Fruit fly (Drosophila melanogaster): ENCODE measurements around the gene CG31457.
A peak's percentile ranks its signal among the peaks of the same experiment; 100 is the strongest.

The CG31457 gene

dm6 chr3R:23156865-23157515, 29.2 kb upstream of the CG31457 start (continued):
- TF ChIP-seq CG8290 (GFP tag; optimal IDR thresholded peaks at IDR 0.05) (no peak), CG8290 (tag; optimal IDR thresholded peaks at IDR 0.05) (peak; percentile 8 to 24), sob (GFP tag; IDR thresholded peaks at IDR 0.05) (0 out of 2 replicates have a peak, but pooled peaks have one; percentile 44), nerfin-1 (tag; optimal IDR thresholded peaks at IDR 0.05) (peak; percentile 77), row (GFP tag; IDR thresholded peaks at IDR 0.05) (no peak), Fer3 (tag; optimal IDR thresholded peaks at IDR 0.05) (no peak), CG16779 (GFP tag; IDR thresholded peaks at IDR 0.05) (peak; percentile 44; the same call in 1 of the 2 replicates), ind (GFP tag; optimal IDR thresholded peaks at IDR 0.05) (no peak), run (tag; optimal IDR thresholded peaks at IDR 0.05) (peak; percentile 34), fd96Cb (tag; optimal IDR thresholded peaks at IDR 0.05) (no peak), Ada2b (GFP tag; IDR thresholded peaks at IDR 0.05) (no peak), CG13894 (tag; optimal IDR thresholded peaks at IDR 0.05) (no peak), sr (GFP tag; IDR thresholded peaks at IDR 0.05) (peak; percentile 81; the same call in 2 of the 3 replicates), CG6813 (GFP tag; optimal IDR thresholded peaks at IDR 0.05) (no peak), Mad (GFP tag; optimal IDR thresholded peaks at IDR 0.05) (no peak), onecut (GFP tag; IDR thresholded peaks at IDR 0.05) (0 out of 2 replicates have a peak, but pooled peaks have one; percentile 5), CG10147 (GFP tag; optimal IDR thresholded peaks at IDR 0.05) (no peak), CG12769 (tag; optimal IDR thresholded peaks at IDR 0.05) (peak; percentile 88), kay (GFP tag; optimal IDR thresholded peaks at IDR 0.05) (peak; percentile 41), bbx (GFP tag; IDR thresholded peaks at IDR 0.05; ENCODE audit: partially characterized antibody) (peak; percentile 54), CG13775 (GFP tag; optimal IDR thresholded peaks at IDR 0.05) (no peak), Opbp (GFP tag; IDR thresholded peaks at IDR 0.05; ENCODE audit: partially characterized antibody) (peak; percentile 58; the same call in 2 of the 3 replicates), CG17359 (tag; optimal IDR thresholded peaks at IDR 0.05) (no peak), CG12659 (GFP tag; optimal IDR thresholded peaks at IDR 0.05) (no peak), CG10431 (GFP tag; optimal IDR thresholded peaks at IDR 0.05) (peak; percentile 80), lola (GFP tag; optimal IDR thresholded peaks at IDR 0.05) (peak in 1 of 3 experiments; percentile 66), fru (optimal IDR thresholded peaks at IDR 0.05) (no peak), ci (GFP tag; IDR thresholded peaks at IDR 0.05) (peak; percentile 49; the same call in 1 of the 3 replicates), CG4328 (GFP tag; optimal IDR thresholded peaks at IDR 0.05) (peak; percentile 3), nau (GFP tag; optimal IDR thresholded peaks at IDR 0.05) (peak; percentile 28), CG10321 (GFP tag; IDR thresholded peaks at IDR 0.05) (0 out of 2 replicates have a peak, but pooled peaks have one; percentile 38), Xrp1 (GFP tag; IDR thresholded peaks at IDR 0.05) (peak; percentile 41; the same call in 1 of the 2 replicates), amos (GFP tag; IDR thresholded peaks at IDR 0.05; ENCODE audit: partially characterized antibody) (peak; percentile 4; the same call in 1 of the 2 replicates), Gug (GFP tag; IDR thresholded peaks at IDR 0.05) (no peak), Pdp1 (GFP tag; optimal IDR thresholded peaks at IDR 0.05) (peak in 1 of 2 experiments; percentile 21), Hr51 (GFP tag; optimal IDR thresholded peaks at IDR 0.05) (peak in 1 of 2 experiments; percentile 50), CG15514 (GFP tag; optimal IDR thresholded peaks at IDR 0.05) (peak; percentile 14), CG2875 (GFP tag; optimal IDR thresholded peaks at IDR 0.05) (peak; percentile 4), dmrt99B (tag; optimal IDR thresholded peaks at IDR 0.05) (no peak), CG6689 (GFP tag; IDR thresholded peaks at IDR 0.05) (0 out of 2 replicates have a peak, but pooled peaks have one; percentile 25), Hr3 (GFP tag; optimal IDR thresholded peaks at IDR 0.05) (no peak), scrt (GFP tag; optimal IDR thresholded peaks at IDR 0.05) (peak; percentile 91), HLHmδ (GFP tag; optimal IDR thresholded peaks at IDR 0.05) (peak; percentile 45), pzg (GFP tag; optimal IDR thresholded peaks at IDR 0.05) (peak; percentile 11), bcd (GFP tag; optimal IDR thresholded peaks at IDR 0.05) (no peak), CG4360 (GFP tag; IDR thresholded peaks at IDR 0.05) (0 out of 2 replicates have a peak, but pooled peaks have one; percentile 52), CG30403 (GFP tag; optimal IDR thresholded peaks at IDR 0.05) (no peak), fd3F (GFP tag; optimal IDR thresholded peaks at IDR 0.05) (no peak)
